Worm (Caenorhabditis elegans) whole organism, young adult: ENCODE data around the gene rpn-6.2.

Experiments
- F23B12.7 ChIP-seq: sonication (generic microtip); optimal IDR thresholded peaks from 2 replicates; lab custom pipeline; 2017; ENCODE audit warnings: missing genetic modification characterization, mild to moderate bottlenecking, missing compliant biosample characterization, antibody characterized with exemption, moderate library complexity; ENCODE audit not compliant: insufficient read depth
- F37B4.10 ChIP-seq: fragments of 200-800 bp; sonication (Bioruptor generic); IDR thresholded peaks from 2 replicates; pipeline ENCODE4 v1.3.6; 2022; ENCODE audit warnings: missing genetic modification characterization, missing compliant biosample characterization
- F49E8.2 ChIP-seq: sonication (generic microtip); optimal IDR thresholded peaks from 3 replicates; lab custom pipeline; 2017; ENCODE audit warnings: missing genetic modification characterization, mild to moderate bottlenecking, missing compliant biosample characterization, antibody characterized with exemption, moderate library complexity; ENCODE audit not compliant: insufficient read depth
- Y56A3A.18 ChIP-seq: fragments of 200-800 bp; sonication (Bioruptor generic); IDR thresholded peaks from 2 replicates; pipeline ENCODE4 v1.3.6; 2022; ENCODE audit warnings: missing genetic modification reagents, missing genetic modification characterization, missing compliant biosample characterization
- Y67H2A.10 ChIP-seq: fragments of 200-800 bp; sonication (Bioruptor generic); conservative IDR thresholded peaks from 2 replicates; pipeline ENCODE4 v1.3.6; 2022; ENCODE audit warnings: missing genetic modification reagents, missing genetic modification characterization, missing compliant biosample characterization
- akir-1 ChIP-seq: fragments of 200-800 bp; sonication (Bioruptor generic); optimal IDR thresholded peaks from 2 replicates; lab custom pipeline; 2018; ENCODE audit warnings: mild to moderate bottlenecking, missing genetic modification characterization, moderate library complexity, missing compliant biosample characterization
- aptf-2 ChIP-seq: fragments of 200-800 bp; sonication (Bioruptor generic); conservative IDR thresholded peaks from 2 replicates; pipeline ENCODE4 v1.3.6; 2022; ENCODE audit warnings: missing genetic modification reagents, missing genetic modification characterization, missing compliant biosample characterization
- athp-1 ChIP-seq: sonication (generic microtip); optimal IDR thresholded peaks from 2 replicates; lab custom pipeline; 2017; ENCODE audit warnings: mild to moderate bottlenecking, missing genetic modification characterization, missing compliant biosample characterization
- attf-3 ChIP-seq: fragments of 200-800 bp; sonication (Bioruptor generic); conservative IDR thresholded peaks from 2 replicates; pipeline ENCODE4 v1.3.6; 2022; ENCODE audit warnings: missing genetic modification reagents, missing genetic modification characterization, missing compliant biosample characterization
- ccch-3 ChIP-seq: fragments of 200-800 bp; sonication (Bioruptor generic); optimal IDR thresholded peaks from 2 replicates; lab custom pipeline; 2018; ENCODE audit warnings: mild to moderate bottlenecking, missing genetic modification characterization, missing compliant biosample characterization
- ceh-100 ChIP-seq: fragments of 200-800 bp; sonication (Bioruptor generic); IDR thresholded peaks from 2 replicates; pipeline ENCODE4 v1.3.6; 2022; ENCODE audit warnings: missing genetic modification reagents, missing genetic modification characterization, missing compliant biosample characterization
- chd-7 ChIP-seq: sonication (generic microtip); optimal IDR thresholded peaks from 2 replicates; lab custom pipeline; 2016; ENCODE audit warnings: mild to moderate bottlenecking, missing genetic modification characterization, moderate library complexity, missing compliant biosample characterization
- dox-1 ChIP-seq: fragments of 200-800 bp; sonication (Bioruptor generic); IDR thresholded peaks from 2 replicates; pipeline ENCODE4 v1.3.6; 2022; ENCODE audit warnings: missing genetic modification reagents, missing genetic modification characterization, missing compliant biosample characterization
- egl-18 ChIP-seq: fragments of 200-800 bp; sonication (Bioruptor generic); IDR thresholded peaks from 2 replicates; pipeline ENCODE4 v1.3.6; 2022; ENCODE audit warnings: missing genetic modification reagents, missing genetic modification characterization, missing compliant biosample characterization
- egrh-3 ChIP-seq: fragments of 200-800 bp; sonication (Bioruptor generic); IDR thresholded peaks from 2 replicates; pipeline ENCODE4 v1.3.6; 2022; ENCODE audit warnings: missing genetic modification reagents, missing genetic modification characterization, missing compliant biosample characterization
- ekl-4 ChIP-seq: fragments of 200-800 bp; sonication (Bioruptor generic); IDR thresholded peaks from 2 replicates; pipeline ENCODE4 v1.3.6; 2022; ENCODE audit warnings: missing genetic modification reagents, missing genetic modification characterization, missing compliant biosample characterization
- ets-4 ChIP-seq: fragments of 200-800 bp; sonication (Bioruptor generic); optimal IDR thresholded peaks from 2 replicates; lab custom pipeline; 2018; ENCODE audit warnings: mild to moderate bottlenecking, missing genetic modification characterization, missing compliant biosample characterization
- hsf-1 ChIP-seq: fragments of 200-800 bp; sonication (Bioruptor generic); IDR thresholded peaks from 2 replicates; pipeline ENCODE4 v1.3.6; 2022; ENCODE audit warnings: missing genetic modification reagents, missing genetic modification characterization, missing compliant biosample characterization
- lir-1 ChIP-seq: fragments of 200-800 bp; sonication (Bioruptor generic); conservative IDR thresholded peaks from 2 replicates; pipeline ENCODE4 v1.3.6; 2022; ENCODE audit warnings: missing genetic modification reagents, missing genetic modification characterization, missing compliant biosample characterization
- madf-10 ChIP-seq: sonication (generic microtip); optimal IDR thresholded peaks from 2 replicates; lab custom pipeline; 2016; ENCODE audit warnings: mild to moderate bottlenecking, missing genetic modification characterization, missing compliant biosample characterization
- mcd-1 ChIP-seq: fragments of 200-800 bp; sonication (Bioruptor generic); IDR thresholded peaks from 2 replicates; pipeline ENCODE4 v1.3.6; 2022; ENCODE audit warnings: missing genetic modification reagents, missing genetic modification characterization, missing compliant biosample characterization
- mel-28 ChIP-seq: sonication (generic microtip); optimal IDR thresholded peaks from 2 replicates; lab custom pipeline; 2016; ENCODE audit warnings: borderline replicate concordance, mild to moderate bottlenecking, missing genetic modification characterization, missing compliant biosample characterization
- nfya-1 ChIP-seq: sonication (generic microtip); optimal IDR thresholded peaks from 2 replicates; lab custom pipeline; 2017; ENCODE audit warnings: antibody characterized with exemption, missing compliant biosample characterization, missing genetic modification characterization, borderline replicate concordance; ENCODE audit not compliant: insufficient read depth
- nfya-2 ChIP-seq: fragments of 200-800 bp; sonication (Bioruptor generic); IDR thresholded peaks from 2 replicates; pipeline ENCODE4 v1.3.6; 2022; ENCODE audit warnings: missing genetic modification reagents, missing genetic modification characterization, missing compliant biosample characterization
- nhr-80 ChIP-seq: sonication (generic microtip); optimal IDR thresholded peaks from 2 replicates; lab custom pipeline; 2016; ENCODE audit warnings: missing genetic modification characterization, missing compliant biosample characterization
- rec-8 ChIP-seq, 2 experiments: sonication (generic microtip); optimal IDR thresholded peaks; 2 replicates each; lab custom pipeline; 2016; ENCODE audit warnings: mild to moderate bottlenecking in 2 of 2, missing genetic modification characterization in 2 of 2, missing genetic modification reagents in 2 of 2, missing genotype in 2 of 2, missing biosample characterization in 1 of 2, missing compliant biosample characterization in 1 of 2, moderate library complexity in 1 of 2
- repo-1 ChIP-seq: sonication (generic microtip); optimal IDR thresholded peaks from 2 replicates; lab custom pipeline; 2017; ENCODE audit warnings: mild to moderate bottlenecking, missing genetic modification characterization, missing compliant biosample characterization
- tbp1 ChIP-seq: fragments of 200-800 bp; sonication (Bioruptor generic); optimal IDR thresholded peaks from 2 replicates; lab custom pipeline; 2018; ENCODE audit warnings: mild to moderate bottlenecking, missing genetic modification characterization, missing compliant biosample characterization
- unc-62 ChIP-seq: fragments of 150-350 bp; optimal IDR thresholded peaks from 2 replicates; lab custom pipeline; 2014; ENCODE audit warnings: missing biosample characterization, missing genetic modification reagents, missing genetic modification characterization
- ztf-18 ChIP-seq: sonication (generic microtip); optimal IDR thresholded peaks from 2 replicates; lab custom pipeline; 2016; ENCODE audit warnings: missing genotype, mild to moderate bottlenecking, missing genetic modification characterization, missing compliant biosample characterization
- ztf-3 ChIP-seq: fragments of 200-800 bp; sonication (Bioruptor generic); optimal IDR thresholded peaks from 2 replicates; lab custom pipeline; 2018; ENCODE audit warnings: mild to moderate bottlenecking, missing genetic modification characterization, missing compliant biosample characterization
- ztf-6 ChIP-seq: fragments of 200-800 bp; sonication (Bioruptor generic); IDR thresholded peaks from 2 replicates; pipeline ENCODE4 v1.3.6; 2022; ENCODE audit warnings: missing genetic modification reagents, missing genetic modification characterization, missing compliant biosample characterization

rpn-6.2 gene

DNA sequence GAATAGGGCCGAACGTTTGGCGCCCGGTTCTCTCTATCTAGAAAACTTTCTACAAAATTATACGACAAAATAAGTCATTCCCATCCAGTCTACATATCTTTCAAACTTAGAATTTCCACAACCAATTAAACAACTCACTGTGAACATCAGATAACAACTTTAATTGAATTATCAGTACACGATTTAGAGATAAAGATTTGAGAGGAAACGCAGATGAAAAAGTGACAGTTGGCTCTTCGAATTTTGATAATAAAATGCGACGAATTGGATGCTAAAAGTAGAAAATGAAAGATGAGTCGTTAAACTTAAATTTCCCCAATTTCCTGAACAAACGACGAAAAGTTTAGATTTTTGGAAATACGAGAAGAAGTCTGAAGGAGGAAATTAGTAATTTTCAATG is 33.2 kb upstream of the rpn-6.2 start:
- TF ChIP-seq nfya-2 (GFP tag; lab: Robert Waterston, UW) (no peak), nhr-80 (tag; lab: Kevin White, UChicago) (peak; percentile 64)

DNA sequence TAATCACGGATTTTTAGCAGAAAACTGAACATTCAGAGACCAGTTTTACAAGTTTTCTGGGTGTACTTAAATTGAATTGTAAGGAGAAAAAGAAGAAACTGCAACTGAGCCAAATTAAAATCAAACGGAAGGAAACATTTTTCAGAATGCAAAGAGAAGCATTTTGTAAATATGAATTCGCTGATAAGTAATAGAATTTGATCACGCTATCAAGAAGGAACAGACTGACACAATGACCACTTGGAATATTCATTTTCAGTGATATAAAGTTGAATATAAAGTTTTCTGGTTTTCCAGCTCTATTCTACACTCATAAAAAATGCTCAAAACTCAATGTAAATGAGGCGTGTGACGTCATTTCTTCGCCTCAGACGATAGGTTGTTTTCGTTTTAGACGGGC is 32.3 kb upstream of the rpn-6.2 start:
- TF ChIP-seq egrh-3 (no peak), aptf-2 (GFP tag; lab: Robert Waterston, UW) (no peak), nhr-80 (tag; lab: Kevin White, UChicago) (peak; percentile 28)

DNA sequence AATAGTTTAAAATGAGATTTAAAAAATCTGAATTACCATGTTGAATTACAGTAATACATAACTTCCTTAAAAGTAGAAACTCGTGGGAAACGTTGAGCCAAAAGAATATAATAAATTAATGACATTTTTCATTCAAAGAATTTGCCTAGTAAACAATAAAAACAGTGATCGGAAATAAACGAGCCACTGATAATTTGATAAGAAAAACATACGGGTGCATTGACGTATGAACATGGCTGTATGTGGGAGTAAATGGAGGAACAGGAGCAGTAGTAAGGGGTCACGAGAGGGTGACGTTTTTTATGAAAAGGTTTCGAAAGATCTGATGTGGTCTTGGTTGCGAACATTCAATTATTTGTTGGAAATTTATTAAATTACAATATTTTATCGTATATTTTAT is 29.0 kb upstream of the rpn-6.2 start:
- TF ChIP-seq rec-8 (tag; optimal IDR thresholded peaks at IDR 0.05; lab: Kevin White, UChicago) (no peak), nhr-80 (tag; lab: Kevin White, UChicago) (peak; percentile 13)

DNA sequence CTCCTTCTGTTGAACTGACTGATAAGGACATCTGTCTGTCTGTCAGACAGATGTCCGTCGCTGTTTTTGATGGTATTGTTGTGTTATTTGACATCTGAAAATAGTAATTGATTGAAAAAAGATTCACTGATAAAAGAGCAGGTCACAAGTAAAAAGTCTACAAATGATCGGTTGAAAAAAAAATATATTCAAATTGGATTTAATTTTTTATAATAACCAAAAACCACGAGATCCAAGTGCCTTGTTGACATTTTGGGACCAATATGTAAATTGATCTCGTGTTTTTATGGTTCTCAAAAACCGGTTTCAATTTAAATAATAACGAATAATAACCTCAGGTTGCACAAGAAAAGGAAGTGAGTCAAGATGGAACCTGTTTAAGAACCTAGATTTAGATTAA is 25.2 kb upstream of the rpn-6.2 start, which contains the start of gene F59B2.13:
TSS of gene F59B2.13 (minus strand) at position 101 of the 400 bp plus-strand sequence.
- TF ChIP-seq nhr-80 (tag; lab: Kevin White, UChicago), result no peak
- TF ChIP-seq lir-1 (GFP tag; lab: Robert Waterston, UW), result no peak
- TF ChIP-seq ets-4 (GFP tag; lab: Kevin White, UChicago), result no peak

DNA sequence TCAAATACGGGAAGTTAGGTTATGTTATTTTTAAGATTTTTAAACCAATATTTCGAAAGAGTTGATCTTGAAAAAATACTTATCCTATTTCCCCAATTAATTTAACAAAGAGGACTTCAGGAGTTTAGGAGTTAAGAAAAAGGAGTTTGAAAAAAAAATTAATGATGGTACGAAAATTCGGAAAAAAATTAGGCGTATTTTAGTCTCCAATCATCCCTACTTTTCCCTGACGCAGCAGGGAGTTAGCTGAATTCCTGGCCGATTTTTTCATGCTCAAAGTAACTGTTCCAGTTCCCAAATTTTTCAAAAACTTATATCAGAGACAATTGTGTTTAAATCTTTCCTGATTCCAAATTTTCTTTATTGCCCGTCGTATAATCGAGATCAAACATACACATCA is 21.8 kb upstream of the rpn-6.2 start:
- TF ChIP-seq athp-1 (tag; lab: Kevin White, UChicago) (no peak), Y67H2A.10 (no peak), unc-62 (no peak), ekl-4 (GFP tag; lab: Robert Waterston, UW) (no peak), ztf-6 (no peak), hsf-1 (GFP tag; lab: Robert Waterston, UW) (no peak), aptf-2 (GFP tag; lab: Robert Waterston, UW) (no peak), F23B12.7 (tag; lab: Kevin White, UChicago) (no peak), Y56A3A.18 (GFP tag; lab: Robert Waterston, UW) (no peak), ceh-100 (GFP tag; lab: Robert Waterston, UW) (no peak), chd-7 (tag; lab: Kevin White, UChicago) (no peak), mel-28 (tag; lab: Kevin White, UChicago) (no peak), ztf-3 (GFP tag; lab: Kevin White, UChicago) (no peak), nfya-1 (no peak), repo-1 (no peak), akir-1 (GFP tag; lab: Kevin White, UChicago) (no peak), F49E8.2 (tag; lab: Kevin White, UChicago) (no peak), egl-18 (no peak), tbp1 (no peak)

DNA sequence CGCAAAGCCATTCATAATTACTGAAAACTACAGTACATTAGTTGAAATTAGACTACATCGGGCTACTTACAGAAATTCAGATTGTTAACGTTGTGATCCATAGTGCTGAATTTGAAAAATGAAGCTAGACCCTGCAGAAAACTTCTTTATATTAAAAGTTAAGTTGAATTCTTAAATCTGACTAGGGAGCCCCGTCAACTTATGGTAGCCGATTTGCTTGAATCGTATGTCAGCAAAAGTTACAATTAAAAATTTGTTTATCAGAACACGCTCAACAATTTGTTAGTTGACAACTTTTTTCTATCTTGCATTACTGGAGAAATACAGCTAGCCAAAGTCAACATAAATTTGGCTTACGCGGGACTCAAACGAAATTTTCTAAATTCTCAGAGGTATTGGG is 20.7 kb upstream of the rpn-6.2 start, which contains the start of gene F59B2.14:
TSS of gene F59B2.14 (minus strand) at position 101 of the 400 bp plus-strand sequence.
- TF ChIP-seq dox-1 (GFP tag; lab: Robert Waterston, UW) (no peak), F23B12.7 (tag; lab: Kevin White, UChicago) (no peak), ztf-18 (tag; lab: Kevin White, UChicago) (no peak), chd-7 (tag; lab: Kevin White, UChicago) (no peak), F37B4.10 (no peak), rec-8 (tag; optimal IDR thresholded peaks at IDR 0.05; lab: Kevin White, UChicago) (no peak), mcd-1 (GFP tag; lab: Robert Waterston, UW) (no peak), ets-4 (GFP tag; lab: Kevin White, UChicago) (no peak), attf-3 (GFP tag; lab: Robert Waterston, UW) (no peak), madf-10 (tag; lab: Kevin White, UChicago) (no peak), athp-1 (tag; lab: Kevin White, UChicago) (no peak), ccch-3 (GFP tag; lab: Kevin White, UChicago) (no peak)
